Fruit fly (Drosophila melanogaster): ENCODE results near the gene CG9098.

CG9098 gene

dm6 chr2L:5980862-5981432 lies 31.2 kb downstream of the CG9098 start, which contains the start of gene chic (continued):
- peak; percentile 36 for TF ChIP-seq Camta (GFP tag; optimal IDR thresholded peaks at IDR 0.05)
- TF ChIP-seq en (GFP tag; optimal IDR thresholded peaks at IDR 0.05), result peak; percentile 10
- TF ChIP-seq Dp (GFP tag; optimal IDR thresholded peaks at IDR 0.05), result peak; percentile 45
- no peak for TF ChIP-seq CG1233 (GFP tag; optimal IDR thresholded peaks at IDR 0.05)
- TF ChIP-seq Eip74EF (GFP tag; optimal IDR thresholded peaks at IDR 0.05), result peak in 1 of 2 experiments; percentile 20
- peak; percentile 7 for TF ChIP-seq CG11398 (GFP tag; optimal IDR thresholded peaks at IDR 0.05)
- TF ChIP-seq p53 (GFP tag; optimal IDR thresholded peaks at IDR 0.05), result no peak
- peak; percentile 36 for TF ChIP-seq zfh2 (GFP tag; optimal IDR thresholded peaks at IDR 0.05)
- TF ChIP-seq CG43689 (GFP tag; IDR thresholded peaks at IDR 0.05), result no peak
- peak; percentile 5 for TF ChIP-seq org-1 (GFP tag; optimal IDR thresholded peaks at IDR 0.05)
- TF ChIP-seq CG10274 (GFP tag; optimal IDR thresholded peaks at IDR 0.05), result no peak
- TF ChIP-seq CG6765 (GFP tag; optimal IDR thresholded peaks at IDR 0.05), result peak; percentile 20
- peak; percentile 52 for TF ChIP-seq CrebB (tag; optimal IDR thresholded peaks at IDR 0.05)
- TF ChIP-seq CG8478 (optimal IDR thresholded peaks at IDR 0.05), result peak; percentile 28
- TF ChIP-seq CG12071 (GFP tag; optimal IDR thresholded peaks at IDR 0.05), result peak; percentile 23
- TF ChIP-seq Side (GFP tag; optimal IDR thresholded peaks at IDR 0.05), result peak; percentile 40
- TF ChIP-seq CG8388 (GFP tag; optimal IDR thresholded peaks at IDR 0.05), result no peak
- no peak for TF ChIP-seq Nf-YB (GFP tag; optimal IDR thresholded peaks at IDR 0.05)
- peak; percentile 66 for TF ChIP-seq CG9797 (GFP tag; optimal IDR thresholded peaks at IDR 0.05)
- peak; percentile 80 for TF ChIP-seq CG12155 (GFP tag; optimal IDR thresholded peaks at IDR 0.05)
- TF ChIP-seq Hmr (GFP tag; optimal IDR thresholded peaks at IDR 0.05), result peak; percentile 34
- peak; percentile 0 for TF ChIP-seq fu2 (GFP tag; optimal IDR thresholded peaks at IDR 0.05)
- no peak for TF ChIP-seq Ravus (GFP tag; IDR thresholded peaks at IDR 0.05)
- TF ChIP-seq Hand (GFP tag; optimal IDR thresholded peaks at IDR 0.05), result peak; percentile 18
- peak; percentile 13 for TF ChIP-seq Dad (GFP tag; optimal IDR thresholded peaks at IDR 0.05)
- peak in 1 of 3 experiments; percentile 93 for TF ChIP-seq Stat92E (GFP tag; optimal IDR thresholded peaks at IDR 0.05)
- TF ChIP-seq CG30403 (GFP tag; optimal IDR thresholded peaks at IDR 0.05), result peak; percentile 6
- TF ChIP-seq emc (GFP tag; optimal IDR thresholded peaks at IDR 0.05), result peak; percentile 23
- TF ChIP-seq B-H1 (GFP tag; IDR thresholded peaks at IDR 0.05), result no peak
- peak; percentile 6 for TF ChIP-seq crc (GFP tag; optimal IDR thresholded peaks at IDR 0.05)
- no peak for TF ChIP-seq CG2129 (GFP tag; IDR thresholded peaks at IDR 0.05; ENCODE audit: partially characterized antibody)

dm6 chr2L:5979957-5980861 lies 31.9 kb downstream of the CG9098 start:
- TF ChIP-seq CG16815 (GFP tag; optimal IDR thresholded peaks at IDR 0.05), result no peak
- TF ChIP-seq CG32767 (GFP tag; IDR thresholded peaks at IDR 0.05), result no peak
- TF ChIP-seq wek (GFP tag; optimal IDR thresholded peaks at IDR 0.05), result peak; percentile 57
- no peak for TF ChIP-seq lmd (GFP tag; IDR thresholded peaks at IDR 0.05)
- peak; percentile 16 to 27 for TF ChIP-seq bsh (GFP tag; optimal IDR thresholded peaks at IDR 0.05)
- TF ChIP-seq CG3838 (GFP tag; optimal IDR thresholded peaks at IDR 0.05), result no peak
- TF ChIP-seq Meics (GFP tag; optimal IDR thresholded peaks at IDR 0.05), result peak; percentile 23
- TF ChIP-seq Dip3 (GFP tag; optimal IDR thresholded peaks at IDR 0.05), result no peak
- peak; percentile 80 for TF ChIP-seq CG6765 (GFP tag; optimal IDR thresholded peaks at IDR 0.05)
- TF ChIP-seq CG8388 (GFP tag; optimal IDR thresholded peaks at IDR 0.05), result peak; percentile 9
- TF ChIP-seq CG4360 (GFP tag; IDR thresholded peaks at IDR 0.05), result no peak
- peak; percentile 51 for TF ChIP-seq B-H2 (GFP tag; optimal IDR thresholded peaks at IDR 0.05)
- TF ChIP-seq Mes4 (GFP tag; optimal IDR thresholded peaks at IDR 0.05), result peak; percentile 10
- TF ChIP-seq CG10267 (tag; optimal IDR thresholded peaks at IDR 0.05), result peak; percentile 26
- TF ChIP-seq trem (tag; optimal IDR thresholded peaks at IDR 0.05), result peak; percentile 12
- no peak for TF ChIP-seq CG34224 (GFP tag; IDR thresholded peaks at IDR 0.05; ENCODE audit: partially characterized antibody)
- no peak for TF ChIP-seq CG14710 (tag; optimal IDR thresholded peaks at IDR 0.05)
- TF ChIP-seq her (GFP tag; optimal IDR thresholded peaks at IDR 0.05), result peak; percentile 65
- peak; percentile 31 for TF ChIP-seq Asciz (GFP tag; optimal IDR thresholded peaks at IDR 0.05)
- peak; percentile 20 for TF ChIP-seq Nf-YB (GFP tag; optimal IDR thresholded peaks at IDR 0.05)

All from whole organism, embryonic.